Worm (Caenorhabditis elegans): ENCODE results near the gene srz-63.
"Not testable (repeated sequence)": the region's sequence is repeated elsewhere in the genome, so short reads cannot be mapped to it uniquely, and the experiment has no call there.

Gene srz-63

ce11 chrII:1278350-1278749 is at the start of gene srz-63:
Gene srz-63, plus strand, starts transcription at chrII:1278650.
- not testable (repeated sequence) for TF ChIP-seq nhr-120 (GFP tag; IDR thresholded peaks at IDR 0.05); sdz-38 (tag; optimal IDR thresholded peaks at IDR 0.05); ztf-28 (GFP tag; IDR thresholded peaks at IDR 0.05)

- TF ChIP-seq F52B5.7 (tag; optimal IDR thresholded peaks at IDR 0.05) (no peak), nhr-27 (tag; optimal IDR thresholded peaks at IDR 0.05) (no peak), him-1 (tag; optimal IDR thresholded peaks at IDR 0.05) (no peak), K12H6.12 (tag; optimal IDR thresholded peaks at IDR 0.05) (no peak), hsf-1 (GFP tag; IDR thresholded peaks at IDR 0.05) (no peak), zfh-2 (GFP tag; conservative IDR thresholded peaks at IDR 0.05) (peak; percentile 72), F22D6.2 (tag; optimal IDR thresholded peaks at IDR 0.05) (no peak), ceh-27 (GFP tag; optimal IDR thresholded peaks at IDR 0.05) (no peak), lin-35 (GFP tag; optimal IDR thresholded peaks at IDR 0.05) (no peak)
Observed at ce11 chrII:1228943-1229342, 49.5 kb upstream of the srz-63 start.

- TF ChIP-seq rec-8 (tag; optimal IDR thresholded peaks at IDR 0.05) (no peak), hmg-1.2 (GFP tag; IDR thresholded peaks at IDR 0.05) (no peak), mcd-1 (GFP tag; IDR thresholded peaks at IDR 0.05) (no peak), repo-1 (tag; optimal IDR thresholded peaks at IDR 0.05) (no peak)
Observed at ce11 chrII:1232967-1233366, 45.5 kb upstream of the srz-63 start.

ce11 chrII:1234971-1235370 is 43.5 kb upstream of the srz-63 start:
- no peak for TF ChIP-seq mcd-1 (GFP tag; IDR thresholded peaks at IDR 0.05)
- no peak for TF ChIP-seq ama-1 (optimal IDR thresholded peaks at IDR 0.05)
- TF ChIP-seq ama-1 (GFP tag; optimal IDR thresholded peaks at IDR 0.05), result no peak
- TF ChIP-seq hmg-1.2 (GFP tag; IDR thresholded peaks at IDR 0.05), result no peak
- TF ChIP-seq ztf-25 (GFP tag; IDR thresholded peaks at IDR 0.05), result no peak
- TF ChIP-seq Y53F4B.3 (GFP tag; IDR thresholded peaks at IDR 0.05), result no peak
- TF ChIP-seq egl-18 (GFP tag; IDR thresholded peaks at IDR 0.05), result no peak
- no peak for TF ChIP-seq sdz-38 (tag; optimal IDR thresholded peaks at IDR 0.05)
- no peak for TF ChIP-seq B0019.2 (GFP tag; conservative IDR thresholded peaks at IDR 0.05)
- TF ChIP-seq attf-6 (GFP tag; IDR thresholded peaks at IDR 0.05), result no peak
- TF ChIP-seq fkh-3 (tag; optimal IDR thresholded peaks at IDR 0.05), result no peak
- no peak for TF ChIP-seq let-607 (tag; optimal IDR thresholded peaks at IDR 0.05)
- TF ChIP-seq ccch-3 (GFP tag; optimal IDR thresholded peaks at IDR 0.05), result no peak
- no peak for TF ChIP-seq nhr-120 (GFP tag; IDR thresholded peaks at IDR 0.05)
- no peak for TF ChIP-seq F37B4.10 (GFP tag; IDR thresholded peaks at IDR 0.05)
- no peak for TF ChIP-seq lsy-27 (tag; optimal IDR thresholded peaks at IDR 0.05; ENCODE audit: borderline replicate concordance, insufficient read depth)
- no peak for TF ChIP-seq bed-1 (GFP tag; IDR thresholded peaks at IDR 0.05)
- TF ChIP-seq hrde-1 (tag; optimal IDR thresholded peaks at IDR 0.05; ENCODE audit: borderline replicate concordance), result no peak
- no peak for TF ChIP-seq ztf-22 (GFP tag; optimal IDR thresholded peaks at IDR 0.05)

- peak; percentile 85; the same call in 1 of the 2 replicates for TF ChIP-seq egrh-3 (GFP tag; IDR thresholded peaks at IDR 0.05)
- TF ChIP-seq ztf-18 (tag; optimal IDR thresholded peaks at IDR 0.05), result no peak
- TF ChIP-seq zfh-2 (GFP tag; conservative IDR thresholded peaks at IDR 0.05), result 0 out of 2 replicates have a peak, but pooled peaks have one; percentile 37
Observed at ce11 chrII:1236003-1236402, 42.4 kb upstream of the srz-63 start.
